Worm (Caenorhabditis elegans): ENCODE data around the gene mob-1.

mob-1 gene

DNA sequence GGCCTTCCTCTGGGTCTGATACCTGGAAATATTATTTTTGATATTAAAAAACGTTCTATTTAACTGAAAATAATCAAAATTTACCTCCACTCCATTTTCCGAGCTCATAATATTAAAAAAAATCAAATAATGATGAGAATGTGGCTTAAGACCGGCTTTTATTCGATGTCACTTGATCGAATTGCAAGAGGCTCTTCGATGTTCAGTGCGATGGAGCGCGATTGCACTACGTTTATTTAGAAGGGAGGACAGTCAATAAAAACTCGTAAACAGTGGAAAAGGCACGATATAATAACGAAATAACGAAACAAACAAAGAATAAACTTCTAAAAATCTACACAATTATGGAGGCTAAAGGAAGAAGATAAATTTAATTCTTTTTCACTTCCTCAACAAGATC, 5.6 kb upstream of the mob-1 start, which contains the start of gene tag-30 (continued):
- TF ChIP-seq somi-1 (GFP tag; optimal IDR thresholded peaks at IDR 0.05) (no peak), madf-10 (tag; optimal IDR thresholded peaks at IDR 0.05) (no peak), ztf-18 (tag; optimal IDR thresholded peaks at IDR 0.05) (no peak), cebp-2 (GFP tag; IDR thresholded peaks at IDR 0.05) (no peak), hrde-1 (tag; optimal IDR thresholded peaks at IDR 0.05; ENCODE audit: borderline replicate concordance) (peak; percentile 16), lsl-1 (GFP tag; optimal IDR thresholded peaks at IDR 0.05) (peak; percentile 1), aptf-2 (GFP tag; conservative IDR thresholded peaks at IDR 0.05) (no peak), Y56A3A.18 (GFP tag; IDR thresholded peaks at IDR 0.05) (no peak), ceh-58 (GFP tag; IDR thresholded peaks at IDR 0.05) (no peak), snpc-4 (GFP tag; optimal IDR thresholded peaks at IDR 0.05) (no peak), snpc-4 (tag; optimal IDR thresholded peaks at IDR 0.05) (peak in 2 of 4 experiments; percentile 8 to 25), ceh-100 (GFP tag; IDR thresholded peaks at IDR 0.05) (no peak), F23B12.7 (tag; optimal IDR thresholded peaks at IDR 0.05; ENCODE audit: insufficient read depth) (peak; percentile 49), tbp1 (GFP tag; optimal IDR thresholded peaks at IDR 0.05) (peak; percentile 16)

ce11 chrIV:11855424-11855823, 4.9 kb upstream of the mob-1 start:
- no peak for TF ChIP-seq Y53G8AR.9 (GFP tag; conservative IDR thresholded peaks at IDR 0.05)
- no peak for TF ChIP-seq lir-1 (GFP tag; conservative IDR thresholded peaks at IDR 0.05)
- TF ChIP-seq let-526 (GFP tag; IDR thresholded peaks at IDR 0.05), result no peak
- no peak for TF ChIP-seq lin-26 (GFP tag; IDR thresholded peaks at IDR 0.05)
- no peak for TF ChIP-seq zfh-2 (GFP tag; conservative IDR thresholded peaks at IDR 0.05)
- TF ChIP-seq bed-1 (GFP tag; IDR thresholded peaks at IDR 0.05), result no peak
- TF ChIP-seq ekl-4 (GFP tag; IDR thresholded peaks at IDR 0.05), result no peak
- TF ChIP-seq nhr-179 (tag; optimal IDR thresholded peaks at IDR 0.05), result no peak
- no peak for TF ChIP-seq F39B2.1 (GFP tag; IDR thresholded peaks at IDR 0.05)
- no peak for TF ChIP-seq hlh-12 (tag; optimal IDR thresholded peaks at IDR 0.05)
- no peak for TF ChIP-seq repo-1 (tag; optimal IDR thresholded peaks at IDR 0.05)
- no peak for TF ChIP-seq nfyb-1 (GFP tag; IDR thresholded peaks at IDR 0.05)

DNA sequence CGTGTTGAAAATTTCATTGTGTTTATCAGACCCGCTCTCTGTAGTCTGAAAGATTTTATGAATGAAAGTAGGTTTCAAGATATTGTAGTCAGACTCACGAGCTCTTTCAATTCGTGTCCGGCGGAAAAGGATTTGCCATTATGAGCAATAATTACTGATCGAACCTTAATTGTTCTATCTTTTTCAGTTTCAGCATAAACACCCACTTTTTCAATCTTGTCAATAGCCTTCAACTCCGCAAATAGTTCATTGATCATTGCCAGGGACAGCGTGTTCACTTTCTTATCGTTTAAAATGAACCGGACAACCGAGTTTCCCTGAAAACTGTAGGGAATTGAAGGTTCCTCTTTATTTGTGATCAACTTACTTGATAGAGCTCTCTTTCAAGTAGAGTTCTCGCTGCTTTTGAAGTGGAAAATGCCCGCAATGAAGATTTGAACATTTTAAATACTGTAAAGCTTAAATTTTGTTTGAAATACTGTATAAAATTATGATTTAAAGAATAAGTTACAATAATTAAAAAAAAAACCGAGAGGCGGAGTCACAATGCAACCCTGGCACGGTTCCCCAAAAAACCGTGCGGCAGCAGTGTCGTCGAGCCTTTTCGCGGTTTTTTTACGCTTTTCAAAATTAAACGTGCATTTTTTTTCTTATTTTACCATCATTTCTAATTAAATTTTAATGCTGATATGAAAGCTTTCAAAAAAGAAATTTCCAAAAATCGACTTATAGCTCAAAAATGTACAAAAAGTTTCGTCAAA, 4.3 kb upstream of the mob-1 start, which contains the start of gene ech-2:
ech-2 (minus strand) TSS at position 452 of the 761 bp plus-strand sequence.
- TF ChIP-seq lsl-1 (GFP tag; optimal IDR thresholded peaks at IDR 0.05), result peak; percentile 27
- no peak for TF ChIP-seq hlh-12 (tag; optimal IDR thresholded peaks at IDR 0.05)
- TF ChIP-seq mel-28 (tag; optimal IDR thresholded peaks at IDR 0.05; ENCODE audit: borderline replicate concordance), result no peak
- no peak for TF ChIP-seq ama-1 (optimal IDR thresholded peaks at IDR 0.05)
- no peak for TF ChIP-seq ama-1 (GFP tag; optimal IDR thresholded peaks at IDR 0.05)
- peak in 1 of 3 experiments; percentile 31 for TF ChIP-seq lin-35 (GFP tag; optimal IDR thresholded peaks at IDR 0.05)
- TF ChIP-seq dpl-1 (GFP tag; optimal IDR thresholded peaks at IDR 0.05), result peak; percentile 3
- no peak for TF ChIP-seq zfh-2 (GFP tag; conservative IDR thresholded peaks at IDR 0.05)
- no peak for TF ChIP-seq rec-8 (tag; optimal IDR thresholded peaks at IDR 0.05)
- TF ChIP-seq mcd-1 (GFP tag; IDR thresholded peaks at IDR 0.05), result peak; percentile 45
- TF ChIP-seq snpc-4 (GFP tag; optimal IDR thresholded peaks at IDR 0.05), result peak; percentile 34
- TF ChIP-seq snpc-4 (tag; optimal IDR thresholded peaks at IDR 0.05), result peak in 1 of 4 experiments; percentile 68
- no peak for TF ChIP-seq ekl-4 (GFP tag; IDR thresholded peaks at IDR 0.05)
- TF ChIP-seq xnd-1 (tag; optimal IDR thresholded peaks at IDR 0.05), result no peak
- peak; percentile 66 for TF ChIP-seq efl-1 (GFP tag; optimal IDR thresholded peaks at IDR 0.05)
- TF ChIP-seq F23B12.7 (tag; optimal IDR thresholded peaks at IDR 0.05; ENCODE audit: insufficient read depth), result no peak
- no peak for TF ChIP-seq madf-8 (GFP tag; conservative IDR thresholded peaks at IDR 0.05)
- TF ChIP-seq ceh-58 (GFP tag; IDR thresholded peaks at IDR 0.05), result no peak
- peak; percentile 7 for TF ChIP-seq lin-54 (GFP tag; optimal IDR thresholded peaks at IDR 0.05)
- TF ChIP-seq ztf-25 (GFP tag; IDR thresholded peaks at IDR 0.05), result no peak
- TF ChIP-seq madf-6 (GFP tag; IDR thresholded peaks at IDR 0.05), result peak; percentile 41; the same call in 1 of the 2 replicates
- TF ChIP-seq ets-4 (GFP tag; optimal IDR thresholded peaks at IDR 0.05), result no peak
